Fruit fly (Drosophila melanogaster) Kc167 (cell line): ENCODE data around the gene NK7.1.

Source experiments
- Myc ChIP-seq: fragments of >200 bp; optimal IDR thresholded peaks from 2 replicates; lab custom pipeline; 2017; ENCODE audit warnings: missing external identifiers
- psq ChIP-seq: fragments of >200 bp; optimal IDR thresholded peaks from 2 replicates; lab custom pipeline; 2017; ENCODE audit warnings: missing external identifiers
- ttk ChIP-seq: sonication (Bioruptor generic); optimal IDR thresholded peaks from 2 replicates; lab custom pipeline; 2017; ENCODE audit warnings: missing external identifiers

DNA sequence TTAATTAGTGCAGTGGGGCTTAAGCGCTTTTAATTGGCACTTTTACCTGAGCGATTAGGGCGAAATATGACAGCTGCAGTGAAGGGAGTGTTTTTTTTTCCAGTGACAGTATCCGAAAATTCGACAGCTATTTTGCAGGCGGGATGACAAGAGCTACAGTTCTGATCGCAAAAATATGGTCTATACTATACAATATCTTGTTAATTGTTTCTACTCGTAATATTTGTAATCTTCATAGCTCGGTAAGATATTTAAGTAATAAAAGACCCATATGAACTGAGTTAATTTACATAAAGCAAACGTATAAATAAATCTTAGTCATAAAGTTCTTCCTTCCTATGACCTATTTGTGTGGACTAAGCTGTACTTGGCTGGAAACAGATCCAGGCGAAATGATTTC, 41.6 kb upstream of the NK7.1 start:
- TF ChIP-seq psq (lab: Kevin White, UChicago) (no peak), ttk (lab: Kevin White, UChicago) (no peak), Myc (lab: Kevin White, UChicago) (no peak)
